Fruit fly (Drosophila melanogaster) whole organism, embryonic: Measurements from ENCODE around the gene pps.

Experiments
- Adf1 ChIP-seq: fragments of 200-800 bp; sonication (Bioruptor generic); IDR thresholded peaks from 2 replicates; pipeline ENCODE4 v1.3.6; 2022; ENCODE audit warnings: missing biosample characterization, missing genetic modification characterization
- Atf3 ChIP-seq: fragments of 200-800 bp; sonication (Bioruptor generic); optimal IDR thresholded peaks from 3 replicates; lab custom pipeline; 2016; ENCODE audit warnings: missing biosample characterization, missing genetic modification characterization
- Bgb ChIP-seq: fragments of 200-800 bp; sonication (Bioruptor generic); IDR thresholded peaks from 2 replicates; pipeline ENCODE4 v1.3.6; 2022; ENCODE audit warnings: missing biosample characterization, missing genetic modification characterization; ENCODE audit not compliant: partially characterized antibody
- CG10543 ChIP-seq: fragments of 200-800 bp; sonication (Bioruptor generic); optimal IDR thresholded peaks from 3 replicates; lab custom pipeline; 2017; ENCODE audit warnings: missing biosample characterization, mild to moderate bottlenecking, missing genetic modification characterization, moderate library complexity
- CG11093 ChIP-seq: fragments of 200-800 bp; sonication (Bioruptor generic); IDR thresholded peaks from 3 replicates; pipeline ENCODE4 v1.3.6; 2022; ENCODE audit warnings: missing biosample characterization, missing genetic modification characterization
- CG12769 ChIP-seq: fragments of 200-800 bp; sonication (Bioruptor generic); optimal IDR thresholded peaks from 2 replicates; lab custom pipeline; 2019; ENCODE audit warnings: missing biosample characterization, mild to moderate bottlenecking, missing genetic modification characterization, moderate library complexity
- CG13296 ChIP-seq: fragments of 200-800 bp; sonication (Bioruptor generic); optimal IDR thresholded peaks from 3 replicates; lab custom pipeline; 2018; ENCODE audit warnings: missing biosample characterization, mild to moderate bottlenecking, missing genetic modification characterization
- CG13775 ChIP-seq: fragments of 200-800 bp; sonication (Bioruptor generic); optimal IDR thresholded peaks from 3 replicates; lab custom pipeline; 2017; ENCODE audit warnings: missing biosample characterization, mild to moderate bottlenecking, missing genetic modification characterization
- CG16779 ChIP-seq: fragments of 200-800 bp; sonication (Bioruptor generic); IDR thresholded peaks from 2 replicates; pipeline ENCODE4 v1.3.6; 2022; ENCODE audit warnings: missing biosample characterization, missing genetic modification characterization
- CG17385 ChIP-seq: fragments of 200-800 bp; sonication (Bioruptor generic); optimal IDR thresholded peaks from 3 replicates; lab custom pipeline; 2018; ENCODE audit warnings: missing biosample characterization, mild to moderate bottlenecking, missing genetic modification characterization
- CG17612 ChIP-seq: fragments of 200-800 bp; sonication (Bioruptor generic); IDR thresholded peaks from 2 replicates; pipeline ENCODE4 v1.3.6; 2022; ENCODE audit warnings: missing biosample characterization, missing genetic modification characterization
- CG18599 ChIP-seq: fragments of 200-800 bp; sonication (Bioruptor generic); optimal IDR thresholded peaks from 3 replicates; lab custom pipeline; 2017; ENCODE audit warnings: missing biosample characterization, missing genetic modification characterization, mild to moderate bottlenecking, moderate library complexity, missing genetic modification reagents
- CG2202 ChIP-seq: fragments of 200-800 bp; sonication (Bioruptor generic); optimal IDR thresholded peaks from 2 replicates; lab custom pipeline; 2018; ENCODE audit warnings: missing biosample characterization, mild to moderate bottlenecking, missing genetic modification characterization
- CG32532 ChIP-seq: fragments of 200-800 bp; sonication (Bioruptor generic); IDR thresholded peaks from 2 replicates; pipeline ENCODE4 v1.3.6; 2022; ENCODE audit warnings: missing biosample characterization, missing genetic modification characterization
- CG3847 ChIP-seq: fragments of 200-800 bp; sonication (Bioruptor generic); IDR thresholded peaks from 2 replicates; pipeline ENCODE4 v1.3.6; 2022; ENCODE audit warnings: missing biosample characterization, missing genetic modification characterization
- CG5953 ChIP-seq: fragments of 200-800 bp; sonication (Bioruptor generic); IDR thresholded peaks from 2 replicates; pipeline ENCODE4 v1.3.6; 2022; ENCODE audit warnings: missing biosample characterization, missing genetic modification characterization
- CG6175 ChIP-seq: fragments of 200-800 bp; sonication (Bioruptor generic); IDR thresholded peaks from 3 replicates; pipeline ENCODE4 v1.3.6; 2022; ENCODE audit warnings: missing biosample characterization, missing genetic modification characterization
- CG6791 ChIP-seq: fragments of 200-800 bp; sonication (Bioruptor generic); IDR thresholded peaks from 3 replicates; pipeline ENCODE4 v1.3.6; 2022; ENCODE audit warnings: missing biosample characterization, missing genetic modification characterization; ENCODE audit not compliant: partially characterized antibody
- CG8290 ChIP-seq, 3 experiments: fragments of 200-800 bp; sonication (Bioruptor generic); optimal IDR thresholded peaks; 2 replicates each; lab custom pipeline; 2016 to 2019; ENCODE audit warnings: missing biosample characterization in 3 of 3, missing genetic modification characterization in 3 of 3, mild to moderate bottlenecking in 2 of 3, moderate library complexity in 1 of 3
- CG8388 ChIP-seq: fragments of 200-800 bp; sonication (Bioruptor generic); optimal IDR thresholded peaks from 2 replicates; lab custom pipeline; 2019; ENCODE audit warnings: missing biosample characterization, mild to moderate bottlenecking, missing genetic modification characterization, moderate library complexity
- CG9932 ChIP-seq: fragments of 200-800 bp; sonication (Bioruptor generic); IDR thresholded peaks from 2 replicates; pipeline ENCODE4 v1.3.6; 2022; ENCODE audit warnings: missing biosample characterization, missing genetic modification characterization
- CkIIα-i1 ChIP-seq: fragments of 200-800 bp; sonication (Bioruptor generic); IDR thresholded peaks from 2 replicates; pipeline ENCODE4 v1.3.6; 2022; ENCODE audit warnings: missing biosample characterization, missing genetic modification characterization
- CrebB ChIP-seq: fragments of 200-800 bp; sonication (Bioruptor generic); optimal IDR thresholded peaks from 3 replicates; lab custom pipeline; 2018; ENCODE audit warnings: missing biosample characterization, mild to moderate bottlenecking, missing genetic modification characterization
- Deaf1 ChIP-seq: fragments of 200-800 bp; optimal IDR thresholded peaks from 3 replicates; lab custom pipeline; 2019; ENCODE audit warnings: missing biosample characterization, mild to moderate bottlenecking, missing genetic modification characterization, moderate library complexity
- Med ChIP-seq: fragments of 200-800 bp; sonication (Bioruptor generic); peaks from one replicate; lab custom pipeline; 2016; ENCODE audit warnings: missing biosample characterization, missing genetic modification characterization, mild to moderate bottlenecking, inconsistent platforms, moderate library complexity
- Myb ChIP-seq: fragments of 200-800 bp; sonication (Bioruptor generic); optimal IDR thresholded peaks from 2 replicates; lab custom pipeline; 2016; ENCODE audit warnings: missing biosample characterization, missing genetic modification characterization
- Opbp ChIP-seq: fragments of 200-800 bp; sonication (Bioruptor generic); IDR thresholded peaks from 3 replicates; pipeline ENCODE4 v1.3.6; 2022; ENCODE audit warnings: missing biosample characterization, missing genetic modification characterization; ENCODE audit not compliant: partially characterized antibody
- Scr ChIP-seq: fragments of 200-800 bp; sonication (Bioruptor generic); IDR thresholded peaks from 2 replicates; pipeline ENCODE4 v1.3.6; 2022; ENCODE audit warnings: missing biosample characterization, missing genetic modification characterization; ENCODE audit not compliant: partially characterized antibody
- bcd ChIP-seq: fragments of 200-800 bp; sonication (Bioruptor generic); optimal IDR thresholded peaks from 2 replicates; lab custom pipeline; 2017; ENCODE audit warnings: missing biosample characterization, mild to moderate bottlenecking, missing genetic modification characterization
- chinmo ChIP-seq: fragments of 200-800 bp; sonication (Bioruptor generic); IDR thresholded peaks from 4 replicates; pipeline ENCODE4 v1.3.6; 2022; ENCODE audit warnings: missing biosample characterization, missing genetic modification characterization; ENCODE audit not compliant: partially characterized antibody
- crol ChIP-seq: fragments of 200-800 bp; sonication (Bioruptor generic); IDR thresholded peaks from 2 replicates; pipeline ENCODE4 v1.3.6; 2022; ENCODE audit warnings: missing biosample characterization, missing genetic modification characterization
- exex ChIP-seq: fragments of 200-800 bp; sonication (Bioruptor generic); optimal IDR thresholded peaks from 4 replicates; lab custom pipeline; 2018; ENCODE audit warnings: missing biosample characterization, mild to moderate bottlenecking, missing genetic modification characterization, moderate library complexity
- fd102C ChIP-seq: fragments of 200-800 bp; sonication (Bioruptor generic); optimal IDR thresholded peaks from 2 replicates; lab custom pipeline; 2018; ENCODE audit warnings: missing biosample characterization, mild to moderate bottlenecking, missing genetic modification characterization, moderate library complexity
- fd3F ChIP-seq: fragments of 200-800 bp; sonication (Bioruptor generic); optimal IDR thresholded peaks from 2 replicates; lab custom pipeline; 2018; ENCODE audit warnings: missing biosample characterization, mild to moderate bottlenecking, missing genetic modification characterization, moderate library complexity
- ftz-f1 ChIP-seq: fragments of 200-800 bp; sonication (Bioruptor generic); optimal IDR thresholded peaks from 2 replicates; lab custom pipeline; 2016; ENCODE audit warnings: missing biosample characterization, missing genetic modification characterization
- gt ChIP-seq: fragments of 200-800 bp; sonication (Bioruptor generic); IDR thresholded peaks from 2 replicates; pipeline ENCODE4 v1.3.6; 2022; ENCODE audit warnings: missing biosample characterization, missing genetic modification characterization
- hkb ChIP-seq, 2 experiments: fragments of 200-800 bp in 1 of 2; fragments of >200 bp in 1 of 2; sonication (Bioruptor generic) in 1 of 2; IDR thresholded peaks in 1 of 2; optimal IDR thresholded peaks in 1 of 2; 2 replicates each; pipeline versions ENCODE4 v1.3.6 to Lab custom; 2017 to 2022; ENCODE audit warnings: missing biosample characterization in 1 of 2, missing genetic modification characterization in 1 of 2
- lbe ChIP-seq: fragments of 200-800 bp; sonication (Bioruptor generic); optimal IDR thresholded peaks from 2 replicates; lab custom pipeline; 2016; ENCODE audit warnings: missing biosample characterization, mild to moderate bottlenecking, missing genetic modification characterization
- onecut ChIP-seq: fragments of 200-800 bp; sonication (Bioruptor generic); IDR thresholded peaks from 2 replicates; pipeline ENCODE4 v1.3.6; 2022; ENCODE audit warnings: missing biosample characterization, missing genetic modification characterization
- otp ChIP-seq: fragments of 200-800 bp; sonication (Bioruptor generic); IDR thresholded peaks from 3 replicates; pipeline ENCODE4, ENCODE4 v1.3.6; 2022; ENCODE audit warnings: missing biosample characterization, missing genetic modification characterization
- pan ChIP-seq, 4 experiments: fragments of >200 bp in 3 of 4; fragments of 200-800 bp in 1 of 4; sonication (Bioruptor generic) in 1 of 4; optimal IDR thresholded peaks in 3 of 4; IDR thresholded peaks in 1 of 4; 2 replicates each; pipeline versions ENCODE4 v1.3.6 to Lab custom; 2017 to 2022; ENCODE audit warnings: missing biosample characterization in 2 of 4, missing genetic modification characterization in 2 of 4, mixed read lengths in 1 of 4
- sens ChIP-seq: fragments of 200-800 bp; sonication (Bioruptor generic); peaks from one replicate; lab custom pipeline; 2016; ENCODE audit warnings: missing biosample characterization, missing genetic modification characterization
- zen ChIP-seq: fragments of 200-800 bp; sonication (Bioruptor generic); optimal IDR thresholded peaks from 3 replicates; lab custom pipeline; 2018; ENCODE audit warnings: missing biosample characterization, mild to moderate bottlenecking, missing genetic modification characterization, moderate library complexity
- zf30C ChIP-seq: fragments of 200-800 bp; sonication (Bioruptor generic); optimal IDR thresholded peaks from 3 replicates; lab custom pipeline; 2018; ENCODE audit warnings: missing biosample characterization, mild to moderate bottlenecking, missing genetic modification characterization

The pps gene

DNA sequence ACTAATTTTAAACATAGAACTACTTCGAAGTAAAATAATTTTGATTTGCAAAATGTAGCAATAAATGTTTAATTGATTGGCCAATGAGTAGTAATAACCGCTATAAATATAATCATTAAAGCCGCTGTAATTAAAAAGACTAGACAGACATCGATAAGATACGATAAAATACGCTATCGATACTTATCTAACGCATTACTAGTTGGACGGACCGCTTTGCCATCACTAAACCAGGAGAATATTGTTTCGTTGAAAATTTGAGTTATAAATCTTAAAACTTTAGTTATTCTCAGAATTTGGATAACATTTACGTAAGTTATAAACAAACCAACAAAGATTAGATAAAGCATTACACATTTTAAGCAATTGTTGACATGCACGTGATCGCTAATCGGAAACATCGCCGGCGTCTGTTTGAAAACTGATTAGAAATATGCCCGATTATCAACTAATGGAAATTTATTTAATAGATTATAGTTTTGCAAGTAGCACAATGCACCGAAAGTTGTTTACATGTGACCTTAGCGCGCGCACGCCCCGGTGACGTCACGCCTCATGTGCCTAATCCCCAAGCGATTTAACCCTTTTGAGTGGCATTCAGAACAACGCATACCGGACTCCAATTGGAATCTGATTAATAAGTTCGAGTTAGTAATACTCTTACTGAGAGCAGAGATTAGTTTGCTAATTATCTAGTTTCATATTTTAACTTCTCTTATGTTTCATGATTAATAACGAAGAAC lies 25.9 kb downstream of the pps start, which contains the start of gene Desat1 (continued):
- TF ChIP-seq CG17612 (no peak), Bgb (GFP tag; lab: Robert Waterston, UW) (peak; percentile 90), crol (GFP tag; lab: Robert Waterston, UW) (no peak), otp (GFP tag; lab: Robert Waterston, UW) (no peak), CkIIα-i1 (no peak), CG13775 (GFP tag; lab: Kevin White, UChicago) (no peak), zen (tag; lab: Kevin White, UChicago) (peak; percentile 79), CG17385 (no peak), sens (peak; percentile 69), Scr (GFP tag; lab: Robert Waterston, UW) (peak; percentile 91), zf30C (GFP tag; lab: Kevin White, UChicago) (no peak), CG11093 (GFP tag; lab: Robert Waterston, UW) (no peak), Myb (GFP tag; lab: Kevin White, UChicago) (peak; percentile 85), CG5953 (GFP tag; lab: Robert Waterston, UW) (no peak), CrebB (tag; lab: Kevin White, UChicago) (no peak), CG6791 (GFP tag; lab: Robert Waterston, UW) (peak; percentile 95)
- TF ChIP-seq, all 482 proteins: peak for 99

DNA sequence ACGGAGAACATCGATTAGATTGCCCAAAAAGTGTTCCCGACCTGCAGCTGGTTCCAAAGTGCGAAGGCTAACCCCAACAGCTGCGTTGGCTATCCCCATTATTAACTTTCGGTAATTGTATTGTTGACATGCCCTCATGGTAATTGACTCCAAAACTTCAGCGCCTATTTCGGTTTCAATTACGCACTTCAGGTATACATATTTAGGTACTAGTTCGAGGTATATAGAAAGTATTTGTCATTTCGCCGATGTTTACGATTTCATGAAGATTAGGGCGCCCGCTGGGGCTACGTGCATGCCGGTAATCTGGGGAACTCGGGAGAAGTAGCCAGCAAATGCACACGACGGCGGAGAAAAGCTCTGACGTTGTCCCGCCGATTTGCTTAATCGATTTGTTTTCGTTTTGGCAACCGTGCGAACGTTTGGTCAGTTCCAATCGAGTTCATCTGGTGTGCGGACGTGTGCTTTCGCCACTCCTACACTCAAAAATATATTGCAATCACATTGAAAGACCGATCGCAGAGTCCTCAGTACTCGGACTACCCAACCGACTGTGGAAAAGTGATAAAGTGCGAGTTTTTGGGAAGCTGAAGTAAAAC lies 27.5 kb downstream of the pps start:
- TF ChIP-seq fd102C (GFP tag; lab: Kevin White, UChicago) = no peak
- TF ChIP-seq CG8388 (GFP tag; lab: Kevin White, UChicago) = no peak
- peak; percentile 2 for TF ChIP-seq CG18599 (GFP tag; lab: Kevin White, UChicago)
- no peak for TF ChIP-seq CG6175
- no peak for TF ChIP-seq bcd (GFP tag; lab: Kevin White, UChicago)
- TF ChIP-seq CG32532 (GFP tag; lab: Robert Waterston, UW) = peak; percentile 20; the same call in 1 of the 2 replicates
- TF ChIP-seq lbe = no peak
- TF ChIP-seq Deaf1 (tag; lab: Kevin White, UChicago) = peak; percentile 46
- TF ChIP-seq Atf3 = no peak
- peak; percentile 74 for TF ChIP-seq CG12769 (tag; lab: Kevin White, UChicago)
- TF ChIP-seq CG10543 (GFP tag; lab: Kevin White, UChicago) = peak; percentile 37
- 0 out of 4 replicates have a peak, but pooled peaks have one; percentile 76 for TF ChIP-seq chinmo (GFP tag; lab: Robert Waterston, UW)
- TF ChIP-seq otp (GFP tag; lab: Robert Waterston, UW) = no peak
- TF ChIP-seq CG13775 (GFP tag; lab: Kevin White, UChicago) = no peak
- no peak for TF ChIP-seq CG2202
- TF ChIP-seq CG16779 = no peak
- TF ChIP-seq CG13296 (GFP tag; lab: Kevin White, UChicago) = no peak
- no peak for TF ChIP-seq fd3F (GFP tag; lab: Kevin White, UChicago)
- TF ChIP-seq Opbp = no peak
- TF ChIP-seq Med (GFP tag; lab: Kevin White, UChicago) = peak; percentile 36
- no peak for TF ChIP-seq CG3847
- no peak for TF ChIP-seq ftz-f1 (GFP tag; lab: Kevin White, UChicago)
- peak; percentile 24; the same call in 1 of the 2 replicates for TF ChIP-seq CG9932 (GFP tag; lab: Robert Waterston, UW)
- TF ChIP-seq exex (tag; lab: Kevin White, UChicago) = peak; percentile 58
- no peak for TF ChIP-seq pan (optimal IDR thresholded peaks at IDR 0.05; lab: Kevin White, UChicago)
- TF ChIP-seq pan (GFP tag; optimal IDR thresholded peaks at IDR 0.05 in 1 of 2, IDR thresholded peaks at IDR 0.05 in 1 of 2) = peak in 1 of 2 experiments; percentile 15
- no peak for TF ChIP-seq Adf1 (GFP tag; lab: Robert Waterston, UW)
- no peak for TF ChIP-seq CG8290 (GFP tag; optimal IDR thresholded peaks at IDR 0.05; lab: Kevin White, UChicago)
- peak in 1 of 2 experiments; percentile 41 for TF ChIP-seq CG8290 (tag; optimal IDR thresholded peaks at IDR 0.05; lab: Kevin White, UChicago)
- no peak for TF ChIP-seq gt
- peak; percentile 25; the same call in 1 of the 2 replicates for TF ChIP-seq onecut
- TF ChIP-seq hkb (optimal IDR thresholded peaks at IDR 0.05; lab: Kevin White, UChicago) = no peak
- no peak for TF ChIP-seq hkb (GFP tag; IDR thresholded peaks at IDR 0.05; lab: Robert Waterston, UW)
